Worm (Caenorhabditis elegans): ENCODE measurements around the gene ippk-1.

DNA sequence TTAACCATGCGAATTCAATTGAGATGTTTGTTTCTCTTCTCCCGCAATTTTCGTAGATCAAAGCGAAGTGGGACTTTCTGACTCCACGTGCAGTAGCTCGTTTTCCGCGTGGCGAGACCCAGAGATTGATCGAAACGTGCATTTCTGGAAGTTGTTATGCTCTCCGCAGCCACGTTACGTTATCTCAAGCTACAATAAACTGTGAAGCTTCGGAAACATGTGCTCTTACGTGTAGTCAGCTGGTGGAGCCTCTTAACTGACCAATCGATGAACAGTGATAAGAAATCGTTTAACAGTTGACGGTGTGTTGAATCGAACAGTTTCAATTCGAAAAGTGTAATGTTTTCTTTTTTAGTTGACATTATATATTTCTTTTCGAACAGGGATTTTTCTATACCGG is 9.4 kb downstream of the ippk-1 start:
- peak; percentile 41 for TF ChIP-seq ama-1 (optimal IDR thresholded peaks at IDR 0.05)
- TF ChIP-seq lin-39 (tag; optimal IDR thresholded peaks at IDR 0.05) = no peak
- TF ChIP-seq R02D3.7 (tag; optimal IDR thresholded peaks at IDR 0.05) = no peak

Data from whole organism, L2 larva.